Fruit fly (Drosophila melanogaster) whole organism, adult: ENCODE measurements around the gene CG13991.

Experiments used
- CG11617 ChIP-seq: fragments of 200-800 bp; sonication (Bioruptor generic); optimal IDR thresholded peaks from 2 replicates; lab custom pipeline; 2017; ENCODE audit warnings: mild to moderate bottlenecking, missing biosample characterization, missing genetic modification reagents, missing genetic modification characterization
- CG12768 ChIP-seq: fragments of 200-800 bp; sonication (Bioruptor generic); optimal IDR thresholded peaks from 2 replicates; lab custom pipeline; 2017; ENCODE audit warnings: missing biosample characterization, missing genetic modification characterization, mild to moderate bottlenecking, moderate library complexity, missing genetic modification reagents
- CG14711 ChIP-seq: fragments of 200-800 bp; sonication (Bioruptor generic); optimal IDR thresholded peaks from 2 replicates; lab custom pipeline; 2018; ENCODE audit warnings: missing biosample characterization, mild to moderate bottlenecking, missing genetic modification characterization, moderate library complexity
- CG1620 ChIP-seq: fragments of 200-800 bp; sonication (Bioruptor generic); optimal IDR thresholded peaks from 2 replicates; lab custom pipeline; 2016; ENCODE audit warnings: missing biosample characterization, missing genetic modification characterization
- CG33017 ChIP-seq: fragments of 200-800 bp; sonication (Bioruptor generic); optimal IDR thresholded peaks from 2 replicates; lab custom pipeline; 2018; ENCODE audit warnings: missing biosample characterization, mild to moderate bottlenecking, missing genetic modification characterization, moderate library complexity
- CG5204 ChIP-seq: fragments of 200-800 bp; sonication (Bioruptor generic); optimal IDR thresholded peaks from 2 replicates; lab custom pipeline; 2016; ENCODE audit warnings: missing biosample characterization, missing genetic modification characterization
- CG7045 ChIP-seq: fragments of 200-800 bp; sonication (Bioruptor generic); optimal IDR thresholded peaks from 2 replicates; lab custom pipeline; 2017; ENCODE audit warnings: missing biosample characterization, mild to moderate bottlenecking, missing genetic modification characterization
- CG7101 ChIP-seq: fragments of 200-800 bp; sonication (Bioruptor generic); optimal IDR thresholded peaks from 2 replicates; lab custom pipeline; 2018; ENCODE audit warnings: missing biosample characterization, mild to moderate bottlenecking, missing genetic modification characterization, moderate library complexity
- Clk ChIP-seq: fragments of 200-800 bp; sonication (Bioruptor generic); optimal IDR thresholded peaks from 2 replicates; lab custom pipeline; 2017; ENCODE audit warnings: missing biosample characterization, missing genetic modification characterization
- Crg-1 ChIP-seq: fragments of 200-800 bp; sonication (Bioruptor generic); optimal IDR thresholded peaks from 2 replicates; lab custom pipeline; 2016; ENCODE audit warnings: missing biosample characterization, missing genetic modification characterization
- Hr96 ChIP-seq: fragments of 200-800 bp; sonication (Bioruptor generic); optimal IDR thresholded peaks from 2 replicates; lab custom pipeline; 2016; ENCODE audit warnings: missing biosample characterization, missing genetic modification characterization
- Mnt ChIP-seq: fragments of 200-800 bp; sonication (Bioruptor generic); optimal IDR thresholded peaks from 2 replicates; lab custom pipeline; 2016; ENCODE audit warnings: missing biosample characterization, mild to moderate bottlenecking, missing genetic modification characterization
- bab1 ChIP-seq: fragments of 200-800 bp; sonication (Bioruptor generic); optimal IDR thresholded peaks from 3 replicates; lab custom pipeline; 2019; ENCODE audit warnings: missing biosample characterization, mild to moderate bottlenecking, missing genetic modification characterization, moderate library complexity
- cic ChIP-seq: fragments of 200-800 bp; sonication (Bioruptor generic); optimal IDR thresholded peaks from 2 replicates; lab custom pipeline; 2017; ENCODE audit warnings: missing biosample characterization, mild to moderate bottlenecking, missing genetic modification characterization, moderate library complexity
- cnc ChIP-seq, 2 experiments: fragments of >200 bp; optimal IDR thresholded peaks; 2 replicates each; lab custom pipeline; 2017
- kay ChIP-seq: fragments of 200-800 bp; sonication (Bioruptor generic); peaks from one replicate; lab custom pipeline; 2016; ENCODE audit warnings: missing biosample characterization, missing genetic modification characterization, borderline replicate concordance
- ovo ChIP-seq: fragments of 200-800 bp; sonication (Bioruptor generic); optimal IDR thresholded peaks from 2 replicates; lab custom pipeline; 2016; ENCODE audit warnings: missing biosample characterization, missing genetic modification characterization
- pad ChIP-seq: fragments of 200-800 bp; sonication (Bioruptor generic); optimal IDR thresholded peaks from 3 replicates; lab custom pipeline; 2017; ENCODE audit warnings: missing biosample characterization, missing genetic modification characterization, mild to moderate bottlenecking, moderate library complexity, missing genetic modification reagents
- tj ChIP-seq: fragments of 200-800 bp; sonication (Bioruptor generic); optimal IDR thresholded peaks from 3 replicates; lab custom pipeline; 2017; ENCODE audit warnings: missing biosample characterization, mild to moderate bottlenecking, missing genetic modification characterization, moderate library complexity
- toe ChIP-seq: fragments of 200-800 bp; sonication (Bioruptor generic); optimal IDR thresholded peaks from 2 replicates; lab custom pipeline; 2016; ENCODE audit warnings: missing biosample characterization, missing genetic modification characterization

CG13991 gene

dm6 chr2L:6099270-6099644 lies 39.9 kb upstream of the CG13991 start:
- no peak for TF ChIP-seq CG11617 (GFP tag; lab: Kevin White, UChicago)
- peak; percentile 81 for TF ChIP-seq kay (GFP tag; lab: Kevin White, UChicago)

dm6 chr2L:6100202-6100689 lies 38.9 kb upstream of the CG13991 start, which contains the start of gene stai:
Gene stai, plus strand, starts transcription at chr2L:6100377.
- TF ChIP-seq CG5204 (GFP tag; lab: Kevin White, UChicago) (no peak), ovo (GFP tag; lab: Kevin White, UChicago) (peak; percentile 51), cnc (optimal IDR thresholded peaks at IDR 0.05; lab: Kevin White, UChicago) (no peak), CG12768 (GFP tag; lab: Kevin White, UChicago) (no peak), CG1620 (GFP tag; lab: Kevin White, UChicago) (no peak), Hr96 (no peak), toe (GFP tag; lab: Kevin White, UChicago) (no peak), CG7045 (no peak), Crg-1 (GFP tag; lab: Kevin White, UChicago) (no peak), Mnt (no peak), CG33017 (tag; lab: Kevin White, UChicago) (no peak), cic (GFP tag; lab: Kevin White, UChicago) (no peak), bab1 (GFP tag; lab: Kevin White, UChicago) (peak; percentile 26), CG14711 (tag; lab: Kevin White, UChicago) (no peak), tj (peak; percentile 84), CG7101 (tag; lab: Kevin White, UChicago) (no peak)

dm6 chr2L:6109313-6109847 lies 29.8 kb upstream of the CG13991 start:
- TF ChIP-seq ovo (GFP tag; lab: Kevin White, UChicago) = no peak
- TF ChIP-seq bab1 (GFP tag; lab: Kevin White, UChicago) = no peak

dm6 chr2L:6110781-6111180 lies 28.4 kb upstream of the CG13991 start:
- TF ChIP-seq Crg-1 (GFP tag; lab: Kevin White, UChicago) (no peak), Mnt (no peak), kay (GFP tag; lab: Kevin White, UChicago) (peak; percentile 66), CG1620 (GFP tag; lab: Kevin White, UChicago) (no peak)

- no peak for TF ChIP-seq tj
Measured at dm6 chr2L:6118212-6118611, 21.0 kb upstream of the CG13991 start, which contains the start of gene CG31642. Gene CG31642, plus strand, starts transcription at chr2L:6118512.

dm6 chr2L:6124815-6125214 lies 14.4 kb upstream of the CG13991 start, which contains the start of gene Arpc4:
Gene Arpc4, plus strand, starts transcription at chr2L:6125132.
- no peak for TF ChIP-seq Crg-1 (GFP tag; lab: Kevin White, UChicago)
- TF ChIP-seq CG7045 = peak; percentile 12
- TF ChIP-seq cnc (optimal IDR thresholded peaks at IDR 0.05; lab: Kevin White, UChicago) = no peak
- peak; percentile 46 for TF ChIP-seq CG33017 (tag; lab: Kevin White, UChicago)
- no peak for TF ChIP-seq pad (GFP tag; lab: Kevin White, UChicago)
- TF ChIP-seq CG14711 (tag; lab: Kevin White, UChicago) = peak; percentile 52
- TF ChIP-seq cic (GFP tag; lab: Kevin White, UChicago) = no peak
- no peak for TF ChIP-seq CG11617 (GFP tag; lab: Kevin White, UChicago)
- no peak for TF ChIP-seq Hr96
- no peak for TF ChIP-seq kay (GFP tag; lab: Kevin White, UChicago)
- no peak for TF ChIP-seq CG12768 (GFP tag; lab: Kevin White, UChicago)
- TF ChIP-seq CG5204 (GFP tag; lab: Kevin White, UChicago) = peak; percentile 16
- TF ChIP-seq ovo (GFP tag; lab: Kevin White, UChicago) = no peak
- TF ChIP-seq Clk = no peak
- no peak for TF ChIP-seq bab1 (GFP tag; lab: Kevin White, UChicago)
- TF ChIP-seq toe (GFP tag; lab: Kevin White, UChicago) = no peak
- TF ChIP-seq CG1620 (GFP tag; lab: Kevin White, UChicago) = peak; percentile 21
- TF ChIP-seq CG7101 (tag; lab: Kevin White, UChicago) = peak; percentile 45
- TF ChIP-seq Mnt = no peak
- TF ChIP-seq tj = peak; percentile 11

- TF ChIP-seq CG33017 (tag; lab: Kevin White, UChicago) = no peak
Measured at dm6 chr2L:6127478-6127877, 11.7 kb upstream of the CG13991 start, which contains the start of gene WDR79. Gene WDR79, minus strand, starts transcription at chr2L:6127775.

- TF ChIP-seq cnc (optimal IDR thresholded peaks at IDR 0.05; lab: Kevin White, UChicago) = no peak
- TF ChIP-seq Hr96 = no peak
- no peak for TF ChIP-seq CG1620 (GFP tag; lab: Kevin White, UChicago)
- TF ChIP-seq Mnt = no peak
- no peak for TF ChIP-seq CG7101 (tag; lab: Kevin White, UChicago)
- no peak for TF ChIP-seq CG12768 (GFP tag; lab: Kevin White, UChicago)
- TF ChIP-seq ovo (GFP tag; lab: Kevin White, UChicago) = no peak
Measured at dm6 chr2L:6130522-6131073, 8.6 kb upstream of the CG13991 start, which contains the start of the genes B9d2, tctn and CG9222. Gene B9d2, minus strand, starts transcription at chr2L:6130651. Gene tctn, minus strand, starts transcription at chr2L:6130651. Gene CG9222, plus strand, starts transcription at chr2L:6131023.
